Worm (Caenorhabditis elegans) whole organism, late embryonic: ENCODE results near the gene M163.22.

Experiments used
- C08G9.2 ChIP-seq: sonication (generic microtip); optimal IDR thresholded peaks from 2 replicates; lab custom pipeline; 2016; ENCODE audit warnings: mild to moderate bottlenecking, missing genetic modification characterization, moderate library complexity, missing compliant biosample characterization
- C38D4.7 ChIP-seq: fragments of 200-800 bp; sonication (Bioruptor generic); optimal IDR thresholded peaks from 2 replicates; lab custom pipeline; 2018; ENCODE audit warnings: mild to moderate bottlenecking, missing genetic modification characterization, moderate library complexity, missing compliant biosample characterization
- ama-1 ChIP-seq: fragments of 150-350 bp; optimal IDR thresholded peaks from 2 replicates; lab custom pipeline; 2014
- ceh-18 ChIP-seq: sonication (generic microtip); optimal IDR thresholded peaks from 2 replicates; lab custom pipeline; 2016; ENCODE audit warnings: missing genetic modification characterization, missing compliant biosample characterization
- ceh-2 ChIP-seq: sonication (generic microtip); optimal IDR thresholded peaks from 2 replicates; lab custom pipeline; 2016; ENCODE audit warnings: missing genotype, missing genetic modification characterization, missing compliant biosample characterization
- ceh-22 ChIP-seq: sonication (generic microtip); optimal IDR thresholded peaks from 2 replicates; lab custom pipeline; 2017; ENCODE audit warnings: missing biosample characterization, missing genetic modification characterization
- ceh-24 ChIP-seq: sonication (generic microtip); optimal IDR thresholded peaks from 2 replicates; lab custom pipeline; 2016; ENCODE audit warnings: mild to moderate bottlenecking, missing genetic modification characterization, missing compliant biosample characterization
- ceh-34 ChIP-seq: sonication (generic microtip); optimal IDR thresholded peaks from 2 replicates; lab custom pipeline; 2016; ENCODE audit warnings: mild to moderate bottlenecking, missing genetic modification characterization, missing compliant biosample characterization
- ceh-48 ChIP-seq: sonication (generic microtip); optimal IDR thresholded peaks from 2 replicates; lab custom pipeline; 2016; ENCODE audit warnings: missing genetic modification characterization, inconsistent platforms, missing compliant biosample characterization
- ceh-6 ChIP-seq: fragments of 200-800 bp; sonication (Bioruptor generic); optimal IDR thresholded peaks from 2 replicates; lab custom pipeline; 2018; ENCODE audit warnings: mild to moderate bottlenecking, missing genetic modification characterization, missing compliant biosample characterization
- ceh-9 ChIP-seq: sonication (generic microtip); optimal IDR thresholded peaks from 2 replicates; lab custom pipeline; 2016; ENCODE audit warnings: mild to moderate bottlenecking, missing genetic modification characterization, inconsistent platforms, missing compliant biosample characterization
- dmd-4 ChIP-seq: sonication (generic microtip); optimal IDR thresholded peaks from 2 replicates; lab custom pipeline; 2016; ENCODE audit warnings: borderline replicate concordance, missing genetic modification characterization, missing compliant biosample characterization
- dve-1 ChIP-seq: sonication (generic microtip); optimal IDR thresholded peaks from 2 replicates; lab custom pipeline; 2017; ENCODE audit warnings: antibody characterized with exemption, mild to moderate bottlenecking, missing genetic modification characterization, missing compliant biosample characterization
- elt-2 ChIP-seq: sonication (generic microtip); optimal IDR thresholded peaks from 2 replicates; lab custom pipeline; 2016; ENCODE audit warnings: missing genetic modification reagents, missing genetic modification characterization, missing compliant biosample characterization
- elt-4 ChIP-seq: sonication (generic microtip); optimal IDR thresholded peaks from 2 replicates; lab custom pipeline; 2016; ENCODE audit warnings: missing genetic modification characterization, missing compliant biosample characterization
- fax-1 ChIP-seq: sonication (generic microtip); optimal IDR thresholded peaks from 2 replicates; lab custom pipeline; 2016; ENCODE audit warnings: missing genotype, missing genetic modification characterization, missing compliant biosample characterization
- fkh-10 ChIP-seq: fragments of 150-350 bp; optimal IDR thresholded peaks from 2 replicates; lab custom pipeline; 2014; ENCODE audit warnings: missing biosample characterization, missing genetic modification reagents, missing genetic modification characterization
- hlh-13 ChIP-seq: fragments of 200-800 bp; sonication (Bioruptor generic); optimal IDR thresholded peaks from 2 replicates; lab custom pipeline; 2018; ENCODE audit warnings: mild to moderate bottlenecking, missing genetic modification characterization, missing compliant biosample characterization
- hlh-30 ChIP-seq: sonication (generic microtip); optimal IDR thresholded peaks from 2 replicates; lab custom pipeline; 2017; ENCODE audit warnings: antibody characterized with exemption, missing genetic modification characterization, missing compliant biosample characterization; ENCODE audit not compliant: insufficient read depth
- hlh-8 ChIP-seq: sonication (generic microtip); optimal IDR thresholded peaks from 2 replicates; lab custom pipeline; 2016; ENCODE audit warnings: missing genotype, missing genetic modification characterization, missing compliant biosample characterization
- lim-6 ChIP-seq: sonication (generic microtip); optimal IDR thresholded peaks from 2 replicates; lab custom pipeline; 2016; ENCODE audit warnings: missing genetic modification characterization, missing compliant biosample characterization
- madf-2 ChIP-seq: sonication (generic microtip); optimal IDR thresholded peaks from 2 replicates; lab custom pipeline; 2017; ENCODE audit warnings: missing genetic modification characterization, missing compliant biosample characterization
- nfya-1 ChIP-seq: sonication (generic microtip); optimal IDR thresholded peaks from 2 replicates; lab custom pipeline; 2017; ENCODE audit warnings: missing genetic modification characterization, mild to moderate bottlenecking, missing compliant biosample characterization, antibody characterized with exemption, moderate library complexity
- nhr-11 ChIP-seq: fragments of 150-350 bp; optimal IDR thresholded peaks from 2 replicates; lab custom pipeline; 2014; ENCODE audit warnings: missing biosample characterization, missing genetic modification characterization
- npax-4 ChIP-seq: sonication (generic microtip); optimal IDR thresholded peaks from 2 replicates; lab custom pipeline; 2016; ENCODE audit warnings: missing genetic modification characterization, missing compliant biosample characterization
- odd-2 ChIP-seq: sonication (generic microtip); optimal IDR thresholded peaks from 2 replicates; lab custom pipeline; 2017; ENCODE audit warnings: antibody characterized with exemption, mild to moderate bottlenecking, missing genetic modification characterization, missing compliant biosample characterization
- pat-9 ChIP-seq: fragments of 200-800 bp; sonication (Bioruptor generic); optimal IDR thresholded peaks from 2 replicates; lab custom pipeline; 2018; ENCODE audit warnings: mild to moderate bottlenecking, missing genetic modification characterization, moderate library complexity, missing compliant biosample characterization
- pha-2 ChIP-seq: sonication (generic microtip); optimal IDR thresholded peaks from 2 replicates; lab custom pipeline; 2017; ENCODE audit warnings: mild to moderate bottlenecking, missing genetic modification characterization, missing compliant biosample characterization
- pqm-1 ChIP-seq: sonication (generic microtip); optimal IDR thresholded peaks from 2 replicates; lab custom pipeline; 2016; ENCODE audit warnings: missing genetic modification characterization, missing compliant biosample characterization
- ref-2 ChIP-seq: sonication (generic microtip); optimal IDR thresholded peaks from 2 replicates; lab custom pipeline; 2016; ENCODE audit warnings: missing genetic modification characterization, missing compliant biosample characterization
- rnt-1 ChIP-seq: sonication (generic microtip); optimal IDR thresholded peaks from 2 replicates; lab custom pipeline; 2016; ENCODE audit warnings: missing genetic modification characterization, missing compliant biosample characterization
- sdc-2 ChIP-seq: sonication (generic microtip); optimal IDR thresholded peaks from 2 replicates; lab custom pipeline; 2016; ENCODE audit warnings: missing genotype, missing genetic modification characterization, missing compliant biosample characterization
- syd-9 ChIP-seq: sonication (generic microtip); optimal IDR thresholded peaks from 2 replicates; lab custom pipeline; 2016; ENCODE audit warnings: mild to moderate bottlenecking, missing genetic modification characterization, moderate library complexity, missing compliant biosample characterization
- tbx-2 ChIP-seq: sonication (generic microtip); optimal IDR thresholded peaks from 2 replicates; lab custom pipeline; 2016; ENCODE audit warnings: missing genetic modification characterization, missing compliant biosample characterization
- tbx-7 ChIP-seq: sonication (generic microtip); optimal IDR thresholded peaks from 2 replicates; lab custom pipeline; 2016; ENCODE audit warnings: missing genotype, missing genetic modification characterization, missing compliant biosample characterization
- ttx-3 ChIP-seq: sonication (generic microtip); optimal IDR thresholded peaks from 2 replicates; lab custom pipeline; 2016; ENCODE audit warnings: missing genetic modification reagents, missing genetic modification characterization, missing compliant biosample characterization
- unc-42 ChIP-seq: sonication (generic microtip); optimal IDR thresholded peaks from 2 replicates; lab custom pipeline; 2016; ENCODE audit warnings: missing genotype, missing genetic modification characterization, missing compliant biosample characterization
- unc-55 ChIP-seq: sonication (generic microtip); optimal IDR thresholded peaks from 2 replicates; lab custom pipeline; 2017; ENCODE audit warnings: missing biosample characterization, missing genetic modification reagents, missing genetic modification characterization
- unc-86 ChIP-seq: sonication (generic microtip); optimal IDR thresholded peaks from 2 replicates; lab custom pipeline; 2016; ENCODE audit warnings: missing genetic modification characterization, missing compliant biosample characterization
- zip-5 ChIP-seq: sonication (generic microtip); optimal IDR thresholded peaks from 2 replicates; lab custom pipeline; 2016; ENCODE audit warnings: missing genetic modification characterization, missing compliant biosample characterization

M163.22 gene

ce11 chrX:14505578-14506353, 40.1 kb downstream of the M163.22 start:
- TF ChIP-seq sdc-2 (tag; lab: Kevin White, UChicago) (peak; percentile 52), elt-2 (tag; lab: Kevin White, UChicago) (peak; percentile 72), ceh-18 (tag; lab: Kevin White, UChicago) (peak; percentile 53), pat-9 (tag; lab: Kevin White, UChicago) (no peak), dve-1 (tag; lab: Kevin White, UChicago) (peak; percentile 25), tbx-2 (peak; percentile 14), ceh-2 (tag; lab: Kevin White, UChicago) (peak; percentile 8), unc-86 (no peak), ref-2 (peak; percentile 34), pqm-1 (tag; lab: Kevin White, UChicago) (peak; percentile 14)

- TF ChIP-seq ref-2 = no peak
- no peak for TF ChIP-seq ama-1 (lab: Kevin White, UChicago)
- no peak for TF ChIP-seq ceh-6 (GFP tag; lab: Kevin White, UChicago)
- no peak for TF ChIP-seq madf-2
- TF ChIP-seq lim-6 (tag; lab: Kevin White, UChicago) = no peak
- no peak for TF ChIP-seq ceh-24 (tag; lab: Kevin White, UChicago)
- no peak for TF ChIP-seq ttx-3 (tag; lab: Kevin White, UChicago)
- TF ChIP-seq hlh-13 (GFP tag; lab: Kevin White, UChicago) = no peak
- no peak for TF ChIP-seq pha-2 (tag; lab: Kevin White, UChicago)
- no peak for TF ChIP-seq odd-2
- TF ChIP-seq elt-4 (tag; lab: Kevin White, UChicago) = no peak
- no peak for TF ChIP-seq unc-55 (GFP tag; lab: Kevin White, UChicago)
- TF ChIP-seq npax-4 (tag; lab: Kevin White, UChicago) = no peak
- TF ChIP-seq hlh-30 (tag; lab: Kevin White, UChicago) = no peak
- no peak for TF ChIP-seq ceh-22 (tag; lab: Kevin White, UChicago)
These were observed 42.3 kb downstream of the M163.22 start for ce11 chrX:14507992-14508391.

- TF ChIP-seq nfya-1 (tag; lab: Kevin White, UChicago) (no peak), unc-55 (GFP tag; lab: Kevin White, UChicago) (peak; percentile 38), ceh-34 (tag; lab: Kevin White, UChicago) (no peak), unc-42 (tag; lab: Kevin White, UChicago) (no peak), C38D4.7 (GFP tag; lab: Kevin White, UChicago) (no peak), tbx-7 (tag; lab: Kevin White, UChicago) (no peak), ceh-18 (tag; lab: Kevin White, UChicago) (peak; percentile 61), rnt-1 (peak; percentile 36)
These were observed 43.1 kb downstream of the M163.22 start for ce11 chrX:14508823-14509259.

- TF ChIP-seq nfya-1 (tag; lab: Kevin White, UChicago) (no peak), dmd-4 (tag; lab: Kevin White, UChicago) (no peak), fkh-10 (GFP tag; lab: Kevin White, UChicago) (no peak), odd-2 (no peak), C08G9.2 (tag; lab: Kevin White, UChicago) (no peak), ceh-9 (no peak)
These were observed 44.7 kb downstream of the M163.22 start for ce11 chrX:14510358-14510757.

- TF ChIP-seq pqm-1 (tag; lab: Kevin White, UChicago) (no peak), ceh-48 (tag; lab: Kevin White, UChicago) (no peak), pha-2 (tag; lab: Kevin White, UChicago) (no peak), ttx-3 (tag; lab: Kevin White, UChicago) (no peak), hlh-8 (tag; lab: Kevin White, UChicago) (no peak), hlh-30 (tag; lab: Kevin White, UChicago) (no peak), nhr-11 (tag; lab: Kevin White, UChicago) (no peak), fax-1 (no peak), zip-5 (tag; lab: Kevin White, UChicago) (no peak), ceh-22 (tag; lab: Kevin White, UChicago) (no peak), syd-9 (tag; lab: Kevin White, UChicago) (no peak), elt-4 (tag; lab: Kevin White, UChicago) (no peak), npax-4 (tag; lab: Kevin White, UChicago) (no peak)
These were observed 47.1 kb downstream of the M163.22 start, which contains the start of gene fbxa-141 for ce11 chrX:14512817-14513216. Gene fbxa-141, minus strand, starts transcription at chrX:14512917.
